Worm (Caenorhabditis elegans) whole organism, mixed stage, embryonic: Measurements from ENCODE around the gene psd-1.

ENCODE experiments used
- bed-3 ChIP-seq: fragments of 200-800 bp; sonication (Bioruptor generic); optimal IDR thresholded peaks from 3 replicates; lab custom pipeline; 2018; ENCODE audit warnings: mild to moderate bottlenecking, missing genetic modification characterization, moderate library complexity, missing compliant biosample characterization
- ceh-83 ChIP-seq: fragments of 200-800 bp; sonication (Bioruptor generic); optimal IDR thresholded peaks from 2 replicates; lab custom pipeline; 2018; ENCODE audit warnings: mild to moderate bottlenecking, missing genetic modification characterization, missing compliant biosample characterization
- lin-13 ChIP-seq: fragments of 150-350 bp; optimal IDR thresholded peaks from 2 replicates; lab custom pipeline; 2014; ENCODE audit warnings: missing biosample characterization, missing genetic modification characterization
- lin-32 ChIP-seq: fragments of 200-800 bp; sonication (Bioruptor generic); optimal IDR thresholded peaks from 2 replicates; lab custom pipeline; 2018; ENCODE audit warnings: mild to moderate bottlenecking, missing genetic modification characterization, missing compliant biosample characterization
- mab-5 ChIP-seq: fragments of 150-350 bp; optimal IDR thresholded peaks from 2 replicates; lab custom pipeline; 2014; ENCODE audit warnings: missing biosample characterization, missing genetic modification characterization
- nhr-12 ChIP-seq: fragments of 150-350 bp; optimal IDR thresholded peaks from 2 replicates; lab custom pipeline; 2014; ENCODE audit warnings: missing biosample characterization, missing genetic modification characterization
- nhr-237 ChIP-seq: fragments of 150-350 bp; optimal IDR thresholded peaks from 2 replicates; lab custom pipeline; 2014; ENCODE audit warnings: missing biosample characterization, missing genetic modification characterization
- unc-39 ChIP-seq: fragments of 150-350 bp; optimal IDR thresholded peaks from 2 replicates; lab custom pipeline; 2014; ENCODE audit warnings: missing biosample characterization, missing genetic modification characterization
- unc-62 ChIP-seq: fragments of 150-350 bp; optimal IDR thresholded peaks from 2 replicates; lab custom pipeline; 2014; ENCODE audit warnings: missing biosample characterization, missing genetic modification reagents, missing genetic modification characterization
- ztf-11 ChIP-seq: fragments of 150-350 bp; optimal IDR thresholded peaks from 2 replicates; lab custom pipeline; 2014; ENCODE audit warnings: missing biosample characterization, missing genetic modification characterization

DNA sequence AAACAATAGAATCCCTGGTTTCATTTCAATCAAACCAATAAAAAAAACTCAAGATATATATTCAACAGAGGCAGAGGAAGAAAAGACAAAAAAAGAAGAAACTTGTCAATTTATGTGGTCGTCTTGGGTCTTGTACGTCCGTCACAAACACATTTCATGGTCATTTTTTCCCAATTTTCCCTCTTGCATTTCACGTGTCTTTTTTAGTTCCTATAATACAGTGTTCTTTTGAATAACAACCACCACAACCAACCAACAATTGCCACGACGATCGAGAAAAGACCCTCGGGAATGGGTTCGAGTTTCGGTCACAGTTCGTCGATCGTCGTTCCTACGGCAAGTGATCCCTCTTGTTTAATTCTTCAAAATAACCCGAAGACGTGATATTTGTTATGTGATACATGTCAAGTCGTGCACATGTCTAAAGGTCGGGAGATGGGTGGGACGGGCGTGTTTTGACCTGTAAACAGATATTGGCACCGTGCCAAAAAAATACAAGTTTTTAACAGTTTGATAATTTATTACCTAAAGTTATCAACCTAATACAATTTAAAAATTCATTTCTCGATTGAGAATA is 21.0 kb upstream of the psd-1 start:
- TF ChIP-seq mab-5 (tag; lab: Kevin White, UChicago) (no peak), unc-62 (GFP tag; lab: Kevin White, UChicago) (no peak), nhr-237 (tag; lab: Kevin White, UChicago) (no peak), bed-3 (GFP tag; lab: Kevin White, UChicago) (no peak), unc-39 (no peak), ceh-83 (GFP tag; lab: Kevin White, UChicago) (no peak), ztf-11 (no peak), lin-13 (tag; lab: Kevin White, UChicago) (no peak), nhr-12 (no peak), lin-32 (no peak)
